Worm (Caenorhabditis elegans): ENCODE results near the gene srg-40.

The srg-40 gene

ce11 chrV:11190983-11191382 lies 26.6 kb upstream of the srg-40 start, which contains the start of gene lgc-49:
Gene lgc-49, plus strand, starts transcription at chrV:11191283.
- TF ChIP-seq mep-1 (tag; optimal IDR thresholded peaks at IDR 0.05): no peak
- TF ChIP-seq snpc-4 (tag; optimal IDR thresholded peaks at IDR 0.05): no peak
- no peak for TF ChIP-seq ham-2 (GFP tag; optimal IDR thresholded peaks at IDR 0.05)
- TF ChIP-seq sptf-1 (tag; optimal IDR thresholded peaks at IDR 0.05): no peak
- no peak for TF ChIP-seq zip-8 (tag; optimal IDR thresholded peaks at IDR 0.05)
- no peak for TF ChIP-seq bed-3 (GFP tag; optimal IDR thresholded peaks at IDR 0.05)
- TF ChIP-seq sem-2 (GFP tag; optimal IDR thresholded peaks at IDR 0.05): no peak
- no peak for TF ChIP-seq lin-13 (tag; optimal IDR thresholded peaks at IDR 0.05)
- no peak for TF ChIP-seq cnd-1 (tag; optimal IDR thresholded peaks at IDR 0.05)
- no peak for TF ChIP-seq mab-5 (tag; optimal IDR thresholded peaks at IDR 0.05)

ce11 chrV:11182925-11183324 lies 18.6 kb upstream of the srg-40 start, which contains the start of gene cnc-10:
Gene cnc-10, plus strand, starts transcription at chrV:11183225.
- TF ChIP-seq nhr-28 (tag; optimal IDR thresholded peaks at IDR 0.05): no peak
- TF ChIP-seq ceh-39 (tag; optimal IDR thresholded peaks at IDR 0.05): no peak
- no peak for TF ChIP-seq sptf-1 (tag; optimal IDR thresholded peaks at IDR 0.05)
- TF ChIP-seq mls-2 (tag; optimal IDR thresholded peaks at IDR 0.05): no peak
- no peak for TF ChIP-seq nhr-2 (tag; optimal IDR thresholded peaks at IDR 0.05)
- no peak for TF ChIP-seq cnd-1 (tag; optimal IDR thresholded peaks at IDR 0.05)
- no peak for TF ChIP-seq unc-120 (tag; optimal IDR thresholded peaks at IDR 0.05; ENCODE audit: poor library complexity, severe bottlenecking)
- no peak for TF ChIP-seq tbx-8 (GFP tag; optimal IDR thresholded peaks at IDR 0.05)
- TF ChIP-seq M03D4.4 (tag; optimal IDR thresholded peaks at IDR 0.05): no peak
- no peak for TF ChIP-seq ceh-43 (GFP tag; optimal IDR thresholded peaks at IDR 0.05)
- TF ChIP-seq flh-1 (GFP tag; optimal IDR thresholded peaks at IDR 0.05): no peak
- no peak for TF ChIP-seq lin-32 (GFP tag; optimal IDR thresholded peaks at IDR 0.05)
- no peak for TF ChIP-seq drap-1 (GFP tag; optimal IDR thresholded peaks at IDR 0.05)
- no peak for TF ChIP-seq zip-8 (tag; optimal IDR thresholded peaks at IDR 0.05)
- no peak for TF ChIP-seq unc-62 (GFP tag; optimal IDR thresholded peaks at IDR 0.05)
- no peak for TF ChIP-seq nhr-237 (tag; optimal IDR thresholded peaks at IDR 0.05)

ce11 chrV:11180951-11181350 lies 16.6 kb upstream of the srg-40 start:
- TF ChIP-seq unc-39 (tag; optimal IDR thresholded peaks at IDR 0.05) (no peak), mab-5 (tag; optimal IDR thresholded peaks at IDR 0.05) (no peak), M03D4.4 (tag; optimal IDR thresholded peaks at IDR 0.05) (no peak), ces-1 (GFP tag; optimal IDR thresholded peaks at IDR 0.05) (no peak), unc-120 (tag; optimal IDR thresholded peaks at IDR 0.05; ENCODE audit: poor library complexity, severe bottlenecking) (no peak), lin-13 (tag; optimal IDR thresholded peaks at IDR 0.05) (no peak), hlh-1 (tag; optimal IDR thresholded peaks at IDR 0.05) (no peak), nhr-12 (tag; optimal IDR thresholded peaks at IDR 0.05) (no peak)

- TF ChIP-seq bed-3 (GFP tag; optimal IDR thresholded peaks at IDR 0.05) (no peak), unc-120 (tag; optimal IDR thresholded peaks at IDR 0.05; ENCODE audit: poor library complexity, severe bottlenecking) (no peak), hlh-1 (tag; optimal IDR thresholded peaks at IDR 0.05) (no peak), nhr-12 (tag; optimal IDR thresholded peaks at IDR 0.05) (no peak), mab-5 (tag; optimal IDR thresholded peaks at IDR 0.05) (no peak), unc-39 (tag; optimal IDR thresholded peaks at IDR 0.05) (no peak), ztf-11 (tag; optimal IDR thresholded peaks at IDR 0.05) (no peak), blmp-1 (tag; optimal IDR thresholded peaks at IDR 0.05) (no peak), sptf-1 (tag; optimal IDR thresholded peaks at IDR 0.05) (no peak), nhr-2 (tag; optimal IDR thresholded peaks at IDR 0.05) (no peak), pha-4 (tag; optimal IDR thresholded peaks at IDR 0.05) (no peak), lin-32 (GFP tag; optimal IDR thresholded peaks at IDR 0.05) (no peak), cnd-1 (tag; optimal IDR thresholded peaks at IDR 0.05) (no peak), M03D4.4 (tag; optimal IDR thresholded peaks at IDR 0.05) (no peak), elt-1 (tag; optimal IDR thresholded peaks at IDR 0.05; ENCODE audit: borderline replicate concordance, insufficient read depth) (no peak), nhr-237 (tag; optimal IDR thresholded peaks at IDR 0.05) (no peak)
Observed at ce11 chrV:11177577-11177976, 13.2 kb upstream of the srg-40 start, which contains the start of gene gpa-1. Gene gpa-1, minus strand, starts transcription at chrV:11177677.

ce11 chrV:11176693-11177304 lies 12.4 kb upstream of the srg-40 start:
- TF ChIP-seq sem-2 (GFP tag; optimal IDR thresholded peaks at IDR 0.05): peak; percentile 2
